Worm (Caenorhabditis elegans) whole organism, L3 larva: Measurements from ENCODE around the gene pro-1.

Source experiments
- ama-1 ChIP-seq: fragments of 150-350 bp; optimal IDR thresholded peaks from 2 replicates; lab custom pipeline; 2018
- ceh-16 ChIP-seq: sonication (generic microtip); optimal IDR thresholded peaks from 2 replicates; lab custom pipeline; 2017; ENCODE audit warnings: missing biosample characterization, missing genetic modification characterization
- elt-1 ChIP-seq: fragments of 150-350 bp; optimal IDR thresholded peaks from 2 replicates; lab custom pipeline; 2014; ENCODE audit warnings: missing biosample characterization, missing genetic modification characterization
- fos-1 ChIP-seq: fragments of 150-350 bp; optimal IDR thresholded peaks from 2 replicates; lab custom pipeline; 2014; ENCODE audit warnings: missing biosample characterization, missing genetic modification characterization
- lin-39 ChIP-seq: fragments of 150-350 bp; optimal IDR thresholded peaks from 2 replicates; lab custom pipeline; 2018; ENCODE audit warnings: missing biosample characterization, missing genetic modification reagents, missing genetic modification characterization
- nhr-12 ChIP-seq: fragments of 150-350 bp; optimal IDR thresholded peaks from 2 replicates; lab custom pipeline; 2014; ENCODE audit warnings: missing biosample characterization, missing genetic modification characterization
- nhr-25 ChIP-seq: sonication (generic microtip); optimal IDR thresholded peaks from 2 replicates; lab custom pipeline; 2017; ENCODE audit warnings: missing biosample characterization, missing genetic modification characterization
- pha-4 ChIP-seq: fragments of 150-350 bp; optimal IDR thresholded peaks from 2 replicates; lab custom pipeline; 2014; ENCODE audit warnings: missing biosample characterization, missing genetic modification reagents, missing genetic modification characterization
- sea-2 ChIP-seq: fragments of 150-350 bp; sonication (generic microtip); optimal IDR thresholded peaks from 4 replicates; lab custom pipeline; 2014; ENCODE audit warnings: missing biosample characterization, missing genetic modification reagents, missing genetic modification characterization
- unc-62 ChIP-seq: fragments of 150-350 bp; sonication (generic microtip); optimal IDR thresholded peaks from 4 replicates; lab custom pipeline; 2014; ENCODE audit warnings: missing biosample characterization, missing genetic modification reagents, missing genetic modification characterization
- ztf-11 ChIP-seq: fragments of 150-350 bp; optimal IDR thresholded peaks from 2 replicates; lab custom pipeline; 2014; ENCODE audit warnings: missing biosample characterization, missing genetic modification characterization

DNA sequence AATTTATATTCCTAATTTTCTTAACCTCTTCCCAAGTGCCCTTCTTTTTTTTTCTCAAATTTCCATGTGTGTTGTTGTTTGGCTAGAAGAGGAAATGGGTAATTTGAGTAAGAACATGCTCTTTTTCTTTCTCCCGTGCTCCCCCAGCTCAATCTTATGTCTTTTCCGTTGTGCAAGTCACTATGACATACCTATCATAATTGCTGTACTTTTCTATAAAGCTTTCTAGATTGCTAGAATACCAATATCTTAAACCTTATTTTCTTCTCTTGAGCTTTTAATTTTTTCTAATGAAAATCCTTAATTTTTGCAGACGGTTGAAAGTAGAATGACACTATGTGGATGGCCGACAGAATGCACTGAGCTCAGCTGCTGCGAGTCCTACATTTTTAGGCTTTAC is 28.5 kb upstream of the pro-1 start, which contains the start of gene txt-13:
- TF ChIP-seq ama-1 (lab: Kevin White, UChicago) = no peak
- no peak for TF ChIP-seq elt-1
- TF ChIP-seq nhr-25 (tag; lab: Kevin White, UChicago) = no peak
- TF ChIP-seq lin-39 (tag; lab: Kevin White, UChicago) = no peak
- TF ChIP-seq pha-4 = no peak
- no peak for TF ChIP-seq unc-62 (GFP tag; lab: Kevin White, UChicago)
- TF ChIP-seq sea-2 (GFP tag; lab: Kevin White, UChicago) = no peak
- TF ChIP-seq ztf-11 = no peak
- no peak for TF ChIP-seq nhr-12 (tag; lab: Kevin White, UChicago)
- no peak for TF ChIP-seq ceh-16 (tag; lab: Kevin White, UChicago)
- TF ChIP-seq fos-1 = no peak
